Fruit fly (Drosophila melanogaster) whole organism, pupa: Measurements from ENCODE around the gene Lsd-2.

Experiments used
- CG14655 ChIP-seq: fragments of 200-800 bp; sonication (Bioruptor generic); optimal IDR thresholded peaks from 3 replicates; lab custom pipeline; 2017; ENCODE audit warnings: mild to moderate bottlenecking, missing biosample characterization, missing genetic modification reagents, missing genetic modification characterization
- CG17806 ChIP-seq: fragments of 200-800 bp; sonication (Bioruptor generic); optimal IDR thresholded peaks from 2 replicates; lab custom pipeline; 2018; ENCODE audit warnings: missing biosample characterization, mild to moderate bottlenecking, missing genetic modification characterization, moderate library complexity
- CG32121 ChIP-seq: fragments of 200-800 bp; sonication (Bioruptor generic); IDR thresholded peaks from 2 replicates; pipeline ENCODE4 v1.3.6; 2022; ENCODE audit warnings: missing biosample characterization, missing genetic modification characterization
- CG4496 ChIP-seq: fragments of 200-800 bp; sonication (Bioruptor generic); IDR thresholded peaks from 3 replicates; pipeline ENCODE4 v1.3.6; 2022; ENCODE audit warnings: missing biosample characterization, missing genetic modification characterization
- CG8159 ChIP-seq: fragments of 200-800 bp; sonication (Bioruptor generic); optimal IDR thresholded peaks from 3 replicates; lab custom pipeline; 2018; ENCODE audit warnings: missing biosample characterization, mild to moderate bottlenecking, missing genetic modification characterization, moderate library complexity
- CG8301 ChIP-seq: fragments of 200-800 bp; sonication (Bioruptor generic); optimal IDR thresholded peaks from 2 replicates; lab custom pipeline; 2018; ENCODE audit warnings: missing biosample characterization, mild to moderate bottlenecking, missing genetic modification characterization
- CG9948 ChIP-seq: fragments of 200-800 bp; sonication (Bioruptor generic); optimal IDR thresholded peaks from 2 replicates; lab custom pipeline; 2018; ENCODE audit warnings: missing biosample characterization, mild to moderate bottlenecking, missing genetic modification characterization, moderate library complexity
- D1 ChIP-seq: fragments of 200-800 bp; sonication (Bioruptor generic); optimal IDR thresholded peaks from 2 replicates; lab custom pipeline; 2018; ENCODE audit warnings: missing biosample characterization, mild to moderate bottlenecking, missing genetic modification characterization, moderate library complexity
- EcR ChIP-seq: fragments of 200-800 bp; sonication (Bioruptor generic); optimal IDR thresholded peaks from 3 replicates; lab custom pipeline; 2019; ENCODE audit warnings: missing biosample characterization, missing genetic modification characterization, mild to moderate bottlenecking, moderate library complexity, missing genetic modification reagents
- Snoo ChIP-seq: fragments of 200-800 bp; sonication (Bioruptor generic); optimal IDR thresholded peaks from 3 replicates; lab custom pipeline; 2017; ENCODE audit warnings: missing biosample characterization, mild to moderate bottlenecking, missing genetic modification characterization, inconsistent platforms
- fd96Ca ChIP-seq: fragments of 200-800 bp; sonication (Bioruptor generic); IDR thresholded peaks from 3 replicates; pipeline ENCODE4 v1.3.6; 2022; ENCODE audit warnings: missing biosample characterization, missing genetic modification characterization
- gl ChIP-seq: fragments of 200-800 bp; sonication (Bioruptor generic); optimal IDR thresholded peaks from 2 replicates; lab custom pipeline; 2018; ENCODE audit warnings: missing biosample characterization, mild to moderate bottlenecking, missing genetic modification characterization
- rn ChIP-seq: fragments of 200-800 bp; sonication (Bioruptor generic); IDR thresholded peaks from 2 replicates; pipeline ENCODE4 v1.3.6; 2022; ENCODE audit warnings: missing biosample characterization, missing genetic modification characterization

DNA sequence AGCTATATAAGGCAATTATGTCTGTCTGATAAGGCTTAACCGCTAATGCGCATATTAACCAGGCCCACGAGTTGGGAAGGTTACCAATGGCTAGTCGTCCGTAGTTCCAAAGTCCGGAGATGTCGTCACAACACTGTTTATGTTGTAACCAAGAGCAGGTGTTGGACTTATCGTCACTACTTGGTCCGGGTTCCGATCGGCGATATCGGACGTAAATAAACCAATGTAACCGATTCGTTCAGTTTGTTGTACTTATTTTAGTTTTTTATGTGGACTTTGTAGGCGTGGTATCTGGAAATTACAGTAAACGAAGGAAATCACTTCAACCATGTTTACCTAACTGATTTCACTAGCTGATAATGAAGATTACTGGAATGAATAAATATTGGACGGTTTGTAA is 2.4 kb upstream of the Lsd-2 start:
- TF ChIP-seq CG8159, result peak; percentile 11
- TF ChIP-seq CG14655 (GFP tag; lab: Kevin White, UChicago), result no peak
- no peak for TF ChIP-seq CG17806 (tag; lab: Kevin White, UChicago)
- TF ChIP-seq Snoo (tag; lab: Kevin White, UChicago), result no peak
- TF ChIP-seq EcR (GFP tag; lab: Kevin White, UChicago), result no peak
- TF ChIP-seq rn (GFP tag; lab: Robert Waterston, UW), result no peak
- TF ChIP-seq D1 (tag; lab: Kevin White, UChicago), result no peak
- peak; percentile 46 for TF ChIP-seq gl (tag; lab: Kevin White, UChicago)
- TF ChIP-seq CG8301 (tag; lab: Kevin White, UChicago), result no peak
- TF ChIP-seq CG9948 (tag; lab: Kevin White, UChicago), result no peak
- no peak for TF ChIP-seq CG32121
- TF ChIP-seq CG4496 (GFP tag; lab: Robert Waterston, UW), result no peak
- TF ChIP-seq fd96Ca (GFP tag; lab: Robert Waterston, UW), result no peak
